Worm (Caenorhabditis elegans) whole organism, late embryonic: Measurements from ENCODE around the gene arrd-28.

ENCODE experiments used
- K02D7.2 ChIP-seq: sonication (generic microtip); optimal IDR thresholded peaks from 2 replicates; lab custom pipeline; 2017; ENCODE audit warnings: mild to moderate bottlenecking, missing genetic modification characterization, missing compliant biosample characterization
- T23F11.4 ChIP-seq: fragments of 200-800 bp; sonication (Bioruptor generic); optimal IDR thresholded peaks from 2 replicates; lab custom pipeline; 2018; ENCODE audit warnings: mild to moderate bottlenecking, missing genetic modification characterization, missing compliant biosample characterization
- ahr-1 ChIP-seq: sonication (generic microtip); optimal IDR thresholded peaks from 2 replicates; lab custom pipeline; 2016; ENCODE audit warnings: missing genetic modification characterization, missing compliant biosample characterization
- ceh-19 ChIP-seq: fragments of 200-800 bp; sonication (Bioruptor generic); optimal IDR thresholded peaks from 2 replicates; lab custom pipeline; 2018; ENCODE audit warnings: mild to moderate bottlenecking, missing genetic modification characterization, missing compliant biosample characterization
- ceh-22 ChIP-seq: sonication (generic microtip); optimal IDR thresholded peaks from 2 replicates; lab custom pipeline; 2017; ENCODE audit warnings: missing biosample characterization, missing genetic modification characterization
- ceh-24 ChIP-seq: sonication (generic microtip); optimal IDR thresholded peaks from 2 replicates; lab custom pipeline; 2016; ENCODE audit warnings: mild to moderate bottlenecking, missing genetic modification characterization, missing compliant biosample characterization
- ceh-30 ChIP-seq: fragments of 150-350 bp; optimal IDR thresholded peaks from 2 replicates; lab custom pipeline; 2014; ENCODE audit warnings: missing biosample characterization, missing genetic modification characterization
- ceh-31 ChIP-seq: sonication (generic microtip); optimal IDR thresholded peaks from 2 replicates; lab custom pipeline; 2016; ENCODE audit warnings: missing genetic modification characterization, missing compliant biosample characterization
- ceh-45 ChIP-seq: fragments of 200-800 bp; sonication (Bioruptor generic); IDR thresholded peaks from 2 replicates; pipeline ENCODE4 v1.3.6; 2022; ENCODE audit warnings: missing genetic modification reagents, missing genetic modification characterization, missing compliant biosample characterization
- ceh-48 ChIP-seq: sonication (generic microtip); optimal IDR thresholded peaks from 2 replicates; lab custom pipeline; 2016; ENCODE audit warnings: missing genetic modification characterization, inconsistent platforms, missing compliant biosample characterization
- ceh-6 ChIP-seq: fragments of 200-800 bp; sonication (Bioruptor generic); optimal IDR thresholded peaks from 2 replicates; lab custom pipeline; 2018; ENCODE audit warnings: mild to moderate bottlenecking, missing genetic modification characterization, missing compliant biosample characterization
- che-1 ChIP-seq: sonication (generic microtip); optimal IDR thresholded peaks from 2 replicates; lab custom pipeline; 2016; ENCODE audit warnings: mild to moderate bottlenecking, missing genetic modification characterization, missing compliant biosample characterization
- dmd-4 ChIP-seq: sonication (generic microtip); optimal IDR thresholded peaks from 2 replicates; lab custom pipeline; 2016; ENCODE audit warnings: borderline replicate concordance, missing genetic modification characterization, missing compliant biosample characterization
- elt-2 ChIP-seq: sonication (generic microtip); optimal IDR thresholded peaks from 2 replicates; lab custom pipeline; 2016; ENCODE audit warnings: missing genetic modification reagents, missing genetic modification characterization, missing compliant biosample characterization
- elt-4 ChIP-seq: sonication (generic microtip); optimal IDR thresholded peaks from 2 replicates; lab custom pipeline; 2016; ENCODE audit warnings: missing genetic modification characterization, missing compliant biosample characterization
- hlh-13 ChIP-seq: fragments of 200-800 bp; sonication (Bioruptor generic); optimal IDR thresholded peaks from 2 replicates; lab custom pipeline; 2018; ENCODE audit warnings: mild to moderate bottlenecking, missing genetic modification characterization, missing compliant biosample characterization
- hlh-6 ChIP-seq: sonication (generic microtip); optimal IDR thresholded peaks from 2 replicates; lab custom pipeline; 2016; ENCODE audit warnings: missing genotype, missing genetic modification characterization, missing compliant biosample characterization
- hlh-8 ChIP-seq: sonication (generic microtip); optimal IDR thresholded peaks from 2 replicates; lab custom pipeline; 2016; ENCODE audit warnings: missing genotype, missing genetic modification characterization, missing compliant biosample characterization
- lin-11 ChIP-seq: fragments of 200-800 bp; sonication (Bioruptor generic); optimal IDR thresholded peaks from 2 replicates; lab custom pipeline; 2018; ENCODE audit warnings: mild to moderate bottlenecking, missing genetic modification characterization, missing compliant biosample characterization
- mec-3 ChIP-seq: sonication (generic microtip); optimal IDR thresholded peaks from 2 replicates; lab custom pipeline; 2016; ENCODE audit warnings: borderline replicate concordance, missing genetic modification characterization, missing compliant biosample characterization
- odd-2 ChIP-seq: sonication (generic microtip); optimal IDR thresholded peaks from 2 replicates; lab custom pipeline; 2017; ENCODE audit warnings: antibody characterized with exemption, mild to moderate bottlenecking, missing genetic modification characterization, missing compliant biosample characterization
- pat-9 ChIP-seq: fragments of 200-800 bp; sonication (Bioruptor generic); optimal IDR thresholded peaks from 2 replicates; lab custom pipeline; 2018; ENCODE audit warnings: mild to moderate bottlenecking, missing genetic modification characterization, moderate library complexity, missing compliant biosample characterization
- pax-1 ChIP-seq: fragments of 150-350 bp; optimal IDR thresholded peaks from 2 replicates; lab custom pipeline; 2014; ENCODE audit warnings: missing biosample characterization, missing genetic modification characterization
- pha-2 ChIP-seq: sonication (generic microtip); optimal IDR thresholded peaks from 2 replicates; lab custom pipeline; 2017; ENCODE audit warnings: mild to moderate bottlenecking, missing genetic modification characterization, missing compliant biosample characterization
- pqm-1 ChIP-seq: sonication (generic microtip); optimal IDR thresholded peaks from 2 replicates; lab custom pipeline; 2016; ENCODE audit warnings: missing genetic modification characterization, missing compliant biosample characterization
- pros-1 ChIP-seq: fragments of 150-350 bp; optimal IDR thresholded peaks from 2 replicates; lab custom pipeline; 2014; ENCODE audit warnings: missing biosample characterization, missing genetic modification reagents, missing genetic modification characterization
- ref-2 ChIP-seq: sonication (generic microtip); optimal IDR thresholded peaks from 2 replicates; lab custom pipeline; 2016; ENCODE audit warnings: missing genetic modification characterization, missing compliant biosample characterization
- sox-4 ChIP-seq: sonication (generic microtip); optimal IDR thresholded peaks from 2 replicates; lab custom pipeline; 2017; ENCODE audit warnings: mild to moderate bottlenecking, missing genetic modification characterization, inconsistent platforms, missing compliant biosample characterization
- tbx-2 ChIP-seq: sonication (generic microtip); optimal IDR thresholded peaks from 2 replicates; lab custom pipeline; 2016; ENCODE audit warnings: missing genetic modification characterization, missing compliant biosample characterization
- ttx-3 ChIP-seq: sonication (generic microtip); optimal IDR thresholded peaks from 2 replicates; lab custom pipeline; 2016; ENCODE audit warnings: missing genetic modification reagents, missing genetic modification characterization, missing compliant biosample characterization
- unc-3 ChIP-seq, 2 experiments: fragments of 200-800 bp in 1 of 2; sonication (Bioruptor generic) in 1 of 2; sonication (generic microtip) in 1 of 2; conservative IDR thresholded peaks in 1 of 2; optimal IDR thresholded peaks in 1 of 2; 2 replicates each; pipeline versions ENCODE4 v1.3.6 to Lab custom; 2016 to 2022; ENCODE audit warnings: missing compliant biosample characterization in 2 of 2, missing genetic modification characterization in 2 of 2, missing genetic modification reagents in 1 of 2
- unc-55 ChIP-seq: sonication (generic microtip); optimal IDR thresholded peaks from 2 replicates; lab custom pipeline; 2017; ENCODE audit warnings: missing biosample characterization, missing genetic modification reagents, missing genetic modification characterization
- unc-86 ChIP-seq: sonication (generic microtip); optimal IDR thresholded peaks from 2 replicates; lab custom pipeline; 2016; ENCODE audit warnings: missing genetic modification characterization, missing compliant biosample characterization
- ztf-16 ChIP-seq: sonication (generic microtip); optimal IDR thresholded peaks from 2 replicates; lab custom pipeline; 2017; ENCODE audit warnings: missing genetic modification characterization, missing compliant biosample characterization

arrd-28 gene

ce11 chrX:10206008-10206407 is 22.2 kb downstream of the arrd-28 start:
- TF ChIP-seq ttx-3 (tag; lab: Kevin White, UChicago) (no peak), pat-9 (tag; lab: Kevin White, UChicago) (no peak), ceh-6 (GFP tag; lab: Kevin White, UChicago) (no peak), ceh-19 (GFP tag; lab: Kevin White, UChicago) (no peak), ref-2 (peak; percentile 22), unc-86 (tag; lab: Kevin White, UChicago) (no peak), pqm-1 (no peak), ceh-22 (tag; lab: Kevin White, UChicago) (no peak), dmd-4 (tag; lab: Kevin White, UChicago) (no peak), elt-2 (tag; lab: Kevin White, UChicago) (peak; percentile 8), tbx-2 (no peak)

- TF ChIP-seq elt-4: no peak
- no peak for TF ChIP-seq ceh-24 (tag; lab: Kevin White, UChicago)
- peak; percentile 27 for TF ChIP-seq elt-2 (tag; lab: Kevin White, UChicago)
- TF ChIP-seq, all 69 proteins: peak for 1
Measured at ce11 chrX:10208481-10208880, 24.7 kb downstream of the arrd-28 start.

- no peak for TF ChIP-seq ceh-45 (GFP tag; lab: Robert Waterston, UW)
Measured at ce11 chrX:10212469-10212868, 28.7 kb downstream of the arrd-28 start, which contains the start of gene F44A6.3. Gene F44A6.3, plus strand, starts transcription at chrX:10212769.

- TF ChIP-seq ceh-48 (peak; percentile 36), odd-2 (tag; lab: Kevin White, UChicago) (no peak), pros-1 (tag; lab: Kevin White, UChicago) (no peak), K02D7.2 (no peak), mec-3 (tag; lab: Kevin White, UChicago) (no peak)
Measured at ce11 chrX:10215429-10215828, 31.6 kb downstream of the arrd-28 start, which contains the start of gene F44A6.4. Gene F44A6.4, minus strand, starts transcription at chrX:10215495.

- peak; percentile 52 for TF ChIP-seq elt-2 (tag; lab: Kevin White, UChicago)
- TF ChIP-seq pha-2: no peak
Measured at ce11 chrX:10216344-10216743, 32.5 kb downstream of the arrd-28 start.

ce11 chrX:10216857-10217256 is 33.1 kb downstream of the arrd-28 start:
- TF ChIP-seq T23F11.4 (GFP tag; lab: Kevin White, UChicago) (no peak), hlh-6 (tag; lab: Kevin White, UChicago) (no peak), pqm-1 (no peak)

- TF ChIP-seq pros-1 (tag; lab: Kevin White, UChicago): no peak
- TF ChIP-seq lin-11 (tag; lab: Kevin White, UChicago): no peak
- no peak for TF ChIP-seq ceh-48
- TF ChIP-seq ceh-19 (GFP tag; lab: Kevin White, UChicago): no peak
- TF ChIP-seq tbx-2: no peak
- no peak for TF ChIP-seq sox-4 (tag; lab: Kevin White, UChicago)
- no peak for TF ChIP-seq pqm-1
- no peak for TF ChIP-seq pax-1 (tag; lab: Kevin White, UChicago)
- no peak for TF ChIP-seq ztf-16 (tag; lab: Kevin White, UChicago)
- no peak for TF ChIP-seq hlh-13
- no peak for TF ChIP-seq unc-3 (GFP tag; conservative IDR thresholded peaks at IDR 0.05; lab: Robert Waterston, UW)
- TF ChIP-seq unc-3 (tag; optimal IDR thresholded peaks at IDR 0.05; lab: Kevin White, UChicago): no peak
- TF ChIP-seq hlh-8 (tag; lab: Kevin White, UChicago): no peak
- no peak for TF ChIP-seq unc-55
- no peak for TF ChIP-seq ceh-31 (tag; lab: Kevin White, UChicago)
- TF ChIP-seq ahr-1 (tag; lab: Kevin White, UChicago): no peak
- TF ChIP-seq che-1 (tag; lab: Kevin White, UChicago): no peak
- no peak for TF ChIP-seq ceh-30
- TF ChIP-seq, all 69 proteins: peak for 0
Measured at ce11 chrX:10218779-10219178, 35.0 kb downstream of the arrd-28 start, which contains the start of gene F44A6.5. Gene F44A6.5, minus strand, starts transcription at chrX:10218929.
